Worm (Caenorhabditis elegans) whole organism, midembryonic: Measurements from ENCODE around the gene C25H3.15.

ENCODE experiments used
- T22C8.4 ChIP-seq: fragments of 200-800 bp; sonication (Bioruptor generic); IDR thresholded peaks from 2 replicates; pipeline ENCODE4 v1.3.6; 2022; ENCODE audit warnings: missing genetic modification characterization, missing compliant biosample characterization
- cog-1 ChIP-seq: sonication (generic microtip); optimal IDR thresholded peaks from 2 replicates; lab custom pipeline; 2016; ENCODE audit warnings: missing genetic modification characterization, missing compliant biosample characterization
- flt-1 ChIP-seq: fragments of 200-800 bp; sonication (Bioruptor generic); IDR thresholded peaks from 2 replicates; pipeline ENCODE4 v1.3.6; 2022; ENCODE audit warnings: missing genetic modification characterization, missing compliant biosample characterization
- klf-2 ChIP-seq: fragments of 200-800 bp; sonication (Bioruptor generic); conservative IDR thresholded peaks from 2 replicates; pipeline ENCODE4 v1.3.6; 2022; ENCODE audit warnings: missing genetic modification reagents, missing genetic modification characterization, missing compliant biosample characterization
- med-1 ChIP-seq: sonication (generic microtip); optimal IDR thresholded peaks from 2 replicates; lab custom pipeline; 2017; ENCODE audit warnings: missing genetic modification characterization, mild to moderate bottlenecking, missing compliant biosample characterization, antibody characterized with exemption, missing genetic modification reagents; ENCODE audit not compliant: insufficient read depth
- ref-1 ChIP-seq: fragments of 200-800 bp; sonication (Bioruptor generic); conservative IDR thresholded peaks from 2 replicates; pipeline ENCODE4 v1.3.6; 2022; ENCODE audit warnings: missing genetic modification reagents, missing genetic modification characterization, missing compliant biosample characterization
- tab-1 ChIP-seq: fragments of 200-800 bp; sonication (Bioruptor generic); IDR thresholded peaks from 2 replicates; pipeline ENCODE4 v1.3.6; 2022; ENCODE audit warnings: missing genetic modification characterization, missing compliant biosample characterization
- ztf-23 ChIP-seq: fragments of 200-800 bp; sonication (Bioruptor generic); IDR thresholded peaks from 2 replicates; pipeline ENCODE4 v1.3.6; 2022; ENCODE audit warnings: missing genetic modification reagents, missing genetic modification characterization, missing compliant biosample characterization
- ztf-29 ChIP-seq: fragments of 200-800 bp; sonication (Bioruptor generic); IDR thresholded peaks from 2 replicates; pipeline ENCODE4 v1.3.6; 2022; ENCODE audit warnings: missing genetic modification reagents, missing genetic modification characterization, missing compliant biosample characterization

C25H3.15 gene

DNA sequence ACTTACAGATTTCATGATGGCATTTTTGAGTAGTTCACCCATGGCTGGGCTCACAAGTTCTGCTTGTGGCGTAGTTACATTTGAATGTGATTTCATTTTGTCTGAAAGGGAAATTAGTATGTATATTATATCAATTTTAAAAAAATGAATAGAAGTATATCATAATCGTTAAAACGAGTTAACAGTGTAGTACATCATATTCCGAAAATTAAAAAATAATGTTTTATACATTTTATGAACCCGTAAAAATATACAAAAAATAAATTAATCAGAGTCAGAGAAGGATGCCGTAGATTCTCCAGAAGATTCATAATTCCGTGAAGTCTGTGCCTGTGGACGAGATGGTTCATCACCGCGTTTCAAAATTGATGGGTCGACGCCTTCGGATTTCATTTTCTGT is 18.2 kb upstream of the C25H3.15 start, which contains the start of gene F59E12.9:
TSS of gene F59E12.9 (minus strand) at position 101 of the 400 bp plus-strand sequence.
- no peak for TF ChIP-seq ztf-29
- TF ChIP-seq cog-1 (tag; lab: Kevin White, UChicago): no peak
- TF ChIP-seq tab-1: no peak

DNA sequence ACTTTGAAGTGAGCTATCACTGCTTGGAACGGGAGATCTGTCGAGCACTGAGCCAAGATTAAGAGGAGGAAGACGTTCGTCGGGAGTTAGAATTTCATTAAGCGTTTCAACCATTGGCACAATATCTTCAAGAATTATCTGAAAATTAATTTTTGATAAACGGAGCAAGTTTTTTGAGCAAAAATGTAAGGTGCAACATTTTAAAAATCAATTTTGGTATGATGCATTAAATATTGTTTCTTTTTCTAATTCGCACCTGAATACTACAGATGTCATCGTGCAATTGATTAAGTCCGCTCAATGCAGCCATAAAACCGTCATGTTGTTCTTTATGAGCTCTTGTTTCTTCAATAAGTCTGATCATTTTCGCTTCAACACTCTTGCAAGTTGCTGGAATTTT is 16.9 kb upstream of the C25H3.15 start, which contains the start of gene ddl-1:
TSS of gene ddl-1 (minus strand) at position 101 of the 400 bp plus-strand sequence.
- TF ChIP-seq ref-1 (GFP tag; lab: Robert Waterston, UW) (no peak), tab-1 (no peak), klf-2 (GFP tag; lab: Robert Waterston, UW) (no peak), ztf-29 (no peak), cog-1 (tag; lab: Kevin White, UChicago) (no peak), T22C8.4 (GFP tag; lab: Robert Waterston, UW) (no peak), ztf-23 (GFP tag; lab: Robert Waterston, UW) (no peak), flt-1 (no peak), med-1 (GFP tag; lab: Kevin White, UChicago) (no peak)

DNA sequence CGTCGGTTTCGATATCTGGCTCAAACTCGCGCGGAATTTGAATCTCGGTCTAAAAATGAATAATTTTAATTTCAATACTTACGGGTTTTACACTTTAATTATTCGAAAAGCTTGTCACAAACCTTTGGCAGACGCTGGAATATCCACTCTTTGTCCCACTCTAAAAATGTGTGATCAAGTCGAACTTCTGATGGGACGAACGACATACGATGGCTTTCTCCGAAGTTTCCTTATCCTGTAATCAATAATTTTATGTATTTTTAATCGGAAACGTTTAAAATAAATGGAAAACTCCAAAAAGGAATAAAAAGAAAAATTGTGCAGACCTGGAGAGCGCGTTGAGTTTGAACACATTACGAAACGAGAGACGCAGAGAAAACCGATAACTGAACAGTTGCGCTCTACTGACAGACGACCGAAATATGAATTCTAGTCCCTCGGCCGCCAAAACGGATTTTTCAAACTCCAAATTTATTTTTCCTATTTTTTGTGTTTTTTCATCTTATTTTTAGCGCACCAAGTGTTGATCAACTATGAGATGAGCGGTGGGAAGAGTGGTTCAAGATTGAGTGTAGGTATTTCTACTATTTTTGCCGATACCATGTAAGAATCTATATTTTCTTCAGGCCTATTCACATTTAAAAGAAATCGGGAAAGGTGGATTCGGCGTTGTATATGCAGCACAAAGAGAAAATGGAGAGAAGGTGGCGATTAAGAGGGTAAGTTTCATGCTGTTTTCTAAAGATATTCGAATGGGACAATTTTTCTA is 15.7 kb upstream of the C25H3.15 start, which contains the start of the genes sam-4, F59E12.17 and zyg-1:
TSS of gene sam-4 (minus strand) at position 51 of the 769 bp plus-strand sequence.
TSS of gene F59E12.17 (minus strand) at position 235 of the 769 bp plus-strand sequence.
TSS of gene zyg-1 (plus strand) at position 513 of the 769 bp plus-strand sequence.
- no peak for TF ChIP-seq ztf-29
- no peak for TF ChIP-seq cog-1 (tag; lab: Kevin White, UChicago)
- TF ChIP-seq flt-1: no peak
- TF ChIP-seq klf-2 (GFP tag; lab: Robert Waterston, UW): no peak
- no peak for TF ChIP-seq ref-1 (GFP tag; lab: Robert Waterston, UW)
- TF ChIP-seq tab-1: no peak
- TF ChIP-seq T22C8.4 (GFP tag; lab: Robert Waterston, UW): no peak
- TF ChIP-seq med-1 (GFP tag; lab: Kevin White, UChicago): no peak
- no peak for TF ChIP-seq ztf-23 (GFP tag; lab: Robert Waterston, UW)

DNA sequence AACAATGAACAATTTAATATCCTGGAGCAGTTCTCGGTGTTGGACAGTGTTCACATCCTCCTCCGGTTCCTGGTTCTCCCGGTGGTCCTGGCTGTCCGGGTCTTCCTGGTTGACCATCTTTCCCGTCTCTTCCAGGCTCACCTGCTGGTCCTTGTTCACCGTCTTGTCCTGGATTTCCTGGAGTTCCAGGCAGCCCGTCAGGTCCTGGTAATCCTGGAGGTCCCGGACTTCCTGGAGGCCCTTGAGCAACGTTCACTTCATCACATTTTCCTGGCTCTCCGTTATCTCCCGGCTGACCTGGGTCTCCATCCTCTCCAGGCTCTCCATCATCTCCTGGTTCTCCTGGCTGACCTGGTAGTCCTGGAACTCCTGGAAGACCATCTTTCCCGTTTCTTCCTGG is 13.7 kb upstream of the C25H3.15 start:
- TF ChIP-seq klf-2 (GFP tag; lab: Robert Waterston, UW) (no peak), ztf-29 (no peak), flt-1 (no peak), tab-1 (no peak), med-1 (GFP tag; lab: Kevin White, UChicago) (no peak), cog-1 (tag; lab: Kevin White, UChicago) (no peak), T22C8.4 (GFP tag; lab: Robert Waterston, UW) (no peak), ztf-23 (GFP tag; lab: Robert Waterston, UW) (no peak), ref-1 (GFP tag; lab: Robert Waterston, UW) (no peak)

- TF ChIP-seq tab-1 (no peak), ztf-29 (no peak), ztf-23 (GFP tag; lab: Robert Waterston, UW) (no peak), cog-1 (tag; lab: Kevin White, UChicago) (no peak), med-1 (GFP tag; lab: Kevin White, UChicago) (no peak), klf-2 (GFP tag; lab: Robert Waterston, UW) (no peak), flt-1 (no peak), ref-1 (GFP tag; lab: Robert Waterston, UW) (no peak), T22C8.4 (GFP tag; lab: Robert Waterston, UW) (no peak)
Observed at ce11 chrII:5652334-5652733, 12.8 kb upstream of the C25H3.15 start, which contains the start of gene bli-2. bli-2 (minus strand) TSS chrII:5652434.

DNA sequence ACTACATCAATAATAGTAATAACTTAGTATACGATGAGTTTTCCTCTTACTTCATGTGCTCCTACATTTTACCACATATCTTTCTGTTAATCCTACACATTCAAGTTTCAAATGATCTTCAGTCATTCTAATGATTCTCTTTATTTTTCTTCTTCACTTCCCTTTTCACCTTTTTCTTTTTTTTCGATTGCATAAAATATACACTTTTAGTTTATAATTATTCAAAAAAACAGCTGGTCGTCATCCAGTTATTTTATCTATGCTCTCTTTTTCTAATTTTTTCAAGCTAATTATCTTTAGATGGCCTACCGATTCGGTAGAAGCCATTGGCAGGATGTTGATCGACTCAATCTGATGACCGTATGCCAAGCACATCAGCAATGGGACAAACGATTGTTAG is 10.9 kb upstream of the C25H3.15 start, which contains the start of gene F59E12.1:
TSS of gene F59E12.1 (plus strand) at position 301 of the 400 bp plus-strand sequence.
- TF ChIP-seq klf-2 (GFP tag; lab: Robert Waterston, UW) (no peak), flt-1 (no peak), ztf-23 (GFP tag; lab: Robert Waterston, UW) (no peak), ref-1 (GFP tag; lab: Robert Waterston, UW) (no peak), cog-1 (tag; lab: Kevin White, UChicago) (no peak), T22C8.4 (GFP tag; lab: Robert Waterston, UW) (no peak), med-1 (GFP tag; lab: Kevin White, UChicago) (no peak), tab-1 (no peak), ztf-29 (no peak)

- TF ChIP-seq med-1 (GFP tag; lab: Kevin White, UChicago): no peak
- no peak for TF ChIP-seq ztf-29
- no peak for TF ChIP-seq flt-1
- TF ChIP-seq cog-1 (tag; lab: Kevin White, UChicago): no peak
- no peak for TF ChIP-seq ztf-23 (GFP tag; lab: Robert Waterston, UW)
Observed at ce11 chrII:5659675-5660074, 5.5 kb upstream of the C25H3.15 start, which contains the start of gene fut-3. fut-3 (minus strand) TSS chrII:5659775.

DNA sequence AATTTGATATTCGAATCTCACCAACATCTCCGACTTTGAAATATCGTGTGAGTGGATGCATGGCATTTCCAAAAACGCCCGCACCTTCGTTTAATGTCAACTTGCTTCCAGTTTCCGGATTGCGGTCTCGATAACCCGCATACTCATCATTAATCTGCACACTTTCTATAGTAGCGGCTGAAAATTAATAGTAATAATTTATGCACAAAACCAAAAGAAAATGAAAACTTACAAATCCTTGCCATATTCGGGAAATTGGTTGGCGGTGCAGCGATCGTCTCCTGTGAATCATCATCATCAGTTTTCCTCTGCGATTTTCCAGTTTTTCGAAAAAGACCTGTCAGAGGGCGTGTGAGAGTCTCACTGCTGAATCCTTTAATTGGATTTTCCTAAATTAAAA is 5.0 kb upstream of the C25H3.15 start:
- TF ChIP-seq med-1 (GFP tag; lab: Kevin White, UChicago): no peak
- no peak for TF ChIP-seq ref-1 (GFP tag; lab: Robert Waterston, UW)
- TF ChIP-seq klf-2 (GFP tag; lab: Robert Waterston, UW): no peak
- no peak for TF ChIP-seq ztf-23 (GFP tag; lab: Robert Waterston, UW)
- no peak for TF ChIP-seq tab-1
- no peak for TF ChIP-seq ztf-29
- TF ChIP-seq flt-1: no peak
- TF ChIP-seq T22C8.4 (GFP tag; lab: Robert Waterston, UW): no peak
- TF ChIP-seq cog-1 (tag; lab: Kevin White, UChicago): no peak
